Fruit fly (Drosophila melanogaster) whole organism, prepupa: ENCODE measurements around the gene Mpp6.

Experiments used
- Blimp-1 ChIP-seq: fragments of 200-800 bp; sonication (Bioruptor generic); optimal IDR thresholded peaks from 3 replicates; lab custom pipeline; 2017; ENCODE audit warnings: missing biosample characterization, missing genetic modification characterization, mild to moderate bottlenecking, moderate library complexity, missing genetic modification reagents
- CG15336 ChIP-seq: fragments of 200-800 bp; sonication (Bioruptor generic); IDR thresholded peaks from 2 replicates; pipeline ENCODE4 v1.3.6; 2022; ENCODE audit warnings: missing biosample characterization, missing genetic modification characterization
- CG3919 ChIP-seq: fragments of 200-800 bp; sonication (Bioruptor generic); optimal IDR thresholded peaks from 3 replicates; lab custom pipeline; 2016; ENCODE audit warnings: missing biosample characterization, missing genetic modification characterization
- CG6792 ChIP-seq: fragments of 200-800 bp; sonication (Bioruptor generic); optimal IDR thresholded peaks from 3 replicates; lab custom pipeline; 2016; ENCODE audit warnings: missing biosample characterization, missing genetic modification characterization
- CG6808 ChIP-seq: fragments of 200-800 bp; sonication (Bioruptor generic); optimal IDR thresholded peaks from 3 replicates; lab custom pipeline; 2017; ENCODE audit warnings: missing biosample characterization, missing genetic modification characterization, mild to moderate bottlenecking, moderate library complexity, missing genetic modification reagents
- CG8319 ChIP-seq: fragments of 200-800 bp; sonication (Bioruptor generic); optimal IDR thresholded peaks from 3 replicates; lab custom pipeline; 2016; ENCODE audit warnings: missing biosample characterization, missing genetic modification characterization
- CG8632 ChIP-seq: fragments of 200-800 bp; sonication (Bioruptor generic); optimal IDR thresholded peaks from 3 replicates; lab custom pipeline; 2016; ENCODE audit warnings: missing biosample characterization, missing genetic modification characterization
- Eip78C ChIP-seq: fragments of 200-800 bp; sonication (Bioruptor generic); peaks from one replicate; lab custom pipeline; 2016; ENCODE audit warnings: missing biosample characterization, missing genetic modification characterization
- Ets96B ChIP-seq: fragments of 200-800 bp; optimal IDR thresholded peaks from 2 replicates; lab custom pipeline; 2019; ENCODE audit warnings: missing biosample characterization, mild to moderate bottlenecking, missing genetic modification characterization, moderate library complexity
- Sox102F ChIP-seq: fragments of 200-800 bp; sonication (Bioruptor generic); optimal IDR thresholded peaks from 2 replicates; lab custom pipeline; 2016; ENCODE audit warnings: missing biosample characterization, mild to moderate bottlenecking, missing genetic modification characterization
- fd59A ChIP-seq: fragments of 200-800 bp; sonication (Bioruptor generic); optimal IDR thresholded peaks from 2 replicates; lab custom pipeline; 2017; ENCODE audit warnings: missing biosample characterization, mild to moderate bottlenecking, missing genetic modification characterization, missing genetic modification reagents
- svp ChIP-seq: fragments of 200-800 bp; sonication (Bioruptor generic); peaks from one replicate; lab custom pipeline; 2016; ENCODE audit warnings: missing biosample characterization, missing genetic modification characterization

DNA sequence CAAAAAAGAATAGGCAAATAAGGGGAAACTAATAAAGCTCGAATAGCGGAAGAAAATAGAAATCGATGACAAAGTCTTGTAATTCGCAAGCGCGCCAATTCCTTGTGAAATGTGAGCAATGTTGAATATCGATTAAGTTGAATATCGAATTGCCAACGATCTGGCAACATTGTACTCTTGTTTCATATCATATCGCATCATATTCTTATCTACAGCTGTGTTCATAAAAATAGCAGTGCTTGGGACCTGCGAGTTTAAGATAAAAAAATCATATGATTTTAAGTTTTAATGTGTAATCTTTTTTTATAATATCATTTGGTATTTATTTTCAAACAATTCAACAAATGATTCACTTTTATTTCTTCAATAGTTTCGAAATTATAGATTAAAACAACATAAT is 7.0 kb upstream of the Mpp6 start:
- TF ChIP-seq Blimp-1 (no peak), CG3919 (no peak), CG15336 (peak; percentile 71), CG6792 (GFP tag; lab: Kevin White, UChicago) (no peak), Eip78C (GFP tag; lab: Kevin White, UChicago) (no peak), CG8319 (GFP tag; lab: Kevin White, UChicago) (no peak), fd59A (GFP tag; lab: Kevin White, UChicago) (no peak), CG8632 (GFP tag; lab: Kevin White, UChicago) (no peak), svp (GFP tag; lab: Kevin White, UChicago) (no peak), Ets96B (tag; lab: Kevin White, UChicago) (peak; percentile 53), CG6808 (GFP tag; lab: Kevin White, UChicago) (no peak), Sox102F (GFP tag; lab: Kevin White, UChicago) (no peak)
